Worm (Caenorhabditis elegans) whole organism, L4 larva: Measurements from ENCODE around the gene oac-54.

Source experiments
- D1046.2 ChIP-seq: fragments of 200-800 bp; sonication (Bioruptor generic); IDR thresholded peaks from 2 replicates; pipeline ENCODE4 v1.3.6; 2022; ENCODE audit warnings: missing genetic modification characterization, missing compliant biosample characterization
- F10B5.3 ChIP-seq: sonication (generic microtip); optimal IDR thresholded peaks from 2 replicates; lab custom pipeline; 2016; ENCODE audit warnings: mild to moderate bottlenecking, missing genetic modification characterization, missing compliant biosample characterization
- F49E8.2 ChIP-seq: sonication (generic microtip); optimal IDR thresholded peaks from 2 replicates; lab custom pipeline; 2016; ENCODE audit warnings: missing compliant biosample characterization, mild to moderate bottlenecking, missing genetic modification characterization, borderline replicate concordance
- R02D3.7 ChIP-seq: fragments of 150-350 bp; sonication (generic microtip); optimal IDR thresholded peaks from 3 replicates; lab custom pipeline; 2014; ENCODE audit warnings: missing biosample characterization, missing genetic modification characterization
- T26A8.4 ChIP-seq: fragments of 200-800 bp; sonication (Bioruptor generic); IDR thresholded peaks from 2 replicates; pipeline ENCODE4 v1.3.6; 2022; ENCODE audit warnings: missing genetic modification characterization, missing compliant biosample characterization
- aha-1 ChIP-seq: fragments of 150-350 bp; peaks from one replicate; lab custom pipeline; 2014; ENCODE audit warnings: missing biosample characterization, missing genetic modification characterization
- aly-2 ChIP-seq: sonication (generic microtip); optimal IDR thresholded peaks from 2 replicates; lab custom pipeline; 2018; ENCODE audit warnings: missing biosample characterization, missing genetic modification characterization
- arid-1 ChIP-seq: fragments of 200-800 bp; sonication (Bioruptor generic); conservative IDR thresholded peaks from 2 replicates; pipeline ENCODE4 v1.3.6; 2022; ENCODE audit warnings: missing genetic modification reagents, missing genetic modification characterization, missing compliant biosample characterization
- attf-4 ChIP-seq: sonication (generic microtip); optimal IDR thresholded peaks from 3 replicates; lab custom pipeline; 2017; ENCODE audit warnings: missing biosample characterization, missing genetic modification characterization
- ceh-20 ChIP-seq: fragments of 200-800 bp; sonication (Bioruptor generic); IDR thresholded peaks from 2 replicates; pipeline ENCODE4 v1.3.6; 2022; ENCODE audit warnings: missing genetic modification reagents, missing genetic modification characterization, missing compliant biosample characterization
- ceh-32 ChIP-seq: sonication (generic microtip); optimal IDR thresholded peaks from 2 replicates; lab custom pipeline; 2016; ENCODE audit warnings: mild to moderate bottlenecking, missing genetic modification characterization, missing compliant biosample characterization; ENCODE audit not compliant: poor library complexity
- ceh-44 ChIP-seq: fragments of 200-800 bp; sonication (Bioruptor generic); IDR thresholded peaks from 2 replicates; pipeline ENCODE4 v1.3.6; 2022; ENCODE audit warnings: missing genetic modification reagents, missing genetic modification characterization, missing compliant biosample characterization
- ceh-62 ChIP-seq: sonication (generic microtip); optimal IDR thresholded peaks from 2 replicates; lab custom pipeline; 2017; ENCODE audit warnings: missing biosample characterization, missing genetic modification characterization
- ces-1 ChIP-seq: fragments of 150-350 bp; sonication (generic microtip); optimal IDR thresholded peaks from 4 replicates; lab custom pipeline; 2014; ENCODE audit warnings: missing biosample characterization, missing genetic modification reagents, missing genetic modification characterization
- cey-2 ChIP-seq: sonication (generic microtip); optimal IDR thresholded peaks from 3 replicates; lab custom pipeline; 2017; ENCODE audit warnings: missing genetic modification characterization, mild to moderate bottlenecking, missing compliant biosample characterization, antibody characterized with exemption, borderline replicate concordance; ENCODE audit not compliant: insufficient read depth
- daf-19 ChIP-seq: fragments of 200-800 bp; sonication (Bioruptor generic); conservative IDR thresholded peaks from 2 replicates; pipeline ENCODE4 v1.3.6; 2022; ENCODE audit warnings: missing genetic modification characterization, missing compliant biosample characterization
- egl-43 ChIP-seq: fragments of 200-800 bp; sonication (Bioruptor generic); IDR thresholded peaks from 2 replicates; pipeline ENCODE4 v1.3.6; 2022; ENCODE audit warnings: missing genetic modification reagents, missing genetic modification characterization, missing compliant biosample characterization
- fkh-10 ChIP-seq: fragments of 150-350 bp; optimal IDR thresholded peaks from 2 replicates; lab custom pipeline; 2014; ENCODE audit warnings: missing biosample characterization, missing genetic modification reagents, missing genetic modification characterization
- fos-1 ChIP-seq: fragments of 150-350 bp; optimal IDR thresholded peaks from 2 replicates; lab custom pipeline; 2014; ENCODE audit warnings: missing biosample characterization, missing genetic modification characterization
- hlh-11 ChIP-seq: fragments of 200-800 bp; sonication (Bioruptor generic); optimal IDR thresholded peaks from 2 replicates; lab custom pipeline; 2018; ENCODE audit warnings: mild to moderate bottlenecking, missing genetic modification characterization, missing compliant biosample characterization
- hlh-30 ChIP-seq: sonication (generic microtip); optimal IDR thresholded peaks from 2 replicates; lab custom pipeline; 2017; ENCODE audit warnings: antibody characterized with exemption, mild to moderate bottlenecking, missing genetic modification characterization, missing compliant biosample characterization; ENCODE audit not compliant: insufficient read depth
- hmg-1.1 ChIP-seq: fragments of 200-800 bp; sonication (Bioruptor generic); IDR thresholded peaks from 2 replicates; pipeline ENCODE4 v1.3.6; 2022; ENCODE audit warnings: missing genetic modification reagents, missing genetic modification characterization, missing compliant biosample characterization
- jun-1 ChIP-seq: fragments of 150-350 bp; optimal IDR thresholded peaks from 2 replicates; lab custom pipeline; 2014; ENCODE audit warnings: missing biosample characterization, missing genetic modification reagents, missing genetic modification characterization
- lin-1 ChIP-seq: fragments of 200-800 bp; sonication (Bioruptor generic); IDR thresholded peaks from 2 replicates; pipeline ENCODE4 v1.3.6; 2022; ENCODE audit warnings: missing genetic modification reagents, missing genetic modification characterization, missing compliant biosample characterization
- lin-15B ChIP-seq: fragments of 150-350 bp; sonication (generic microtip); optimal IDR thresholded peaks from 3 replicates; lab custom pipeline; 2014; ENCODE audit warnings: missing biosample characterization, missing genetic modification characterization
- lin-38 ChIP-seq: fragments of 200-800 bp; sonication (Bioruptor generic); IDR thresholded peaks from 2 replicates; pipeline ENCODE4 v1.3.6; 2022; ENCODE audit warnings: missing genetic modification reagents, missing genetic modification characterization, missing compliant biosample characterization
- mdt-29 ChIP-seq: fragments of 200-800 bp; sonication (Bioruptor generic); IDR thresholded peaks from 2 replicates; pipeline ENCODE4 v1.3.6; 2022; ENCODE audit warnings: missing genetic modification reagents, missing genetic modification characterization, missing compliant biosample characterization
- mep-1 ChIP-seq: fragments of 150-350 bp; sonication (generic microtip); optimal IDR thresholded peaks from 3 replicates; lab custom pipeline; 2014; ENCODE audit warnings: missing biosample characterization, missing genetic modification characterization
- mes-2 ChIP-seq: sonication (generic microtip); optimal IDR thresholded peaks from 2 replicates; lab custom pipeline; 2016; ENCODE audit warnings: missing genotype, mild to moderate bottlenecking, missing genetic modification characterization, missing compliant biosample characterization; ENCODE audit not compliant: poor library complexity, severe bottlenecking
- mxl-2 ChIP-seq: fragments of 200-800 bp; sonication (Bioruptor generic); conservative IDR thresholded peaks from 2 replicates; pipeline ENCODE4 v1.3.6; 2022; ENCODE audit warnings: missing genetic modification reagents, missing genetic modification characterization, missing compliant biosample characterization
- nhr-102 ChIP-seq: sonication (generic microtip); optimal IDR thresholded peaks from 2 replicates; lab custom pipeline; 2016; ENCODE audit warnings: mild to moderate bottlenecking, missing genetic modification characterization, moderate library complexity, missing compliant biosample characterization
- nhr-11 ChIP-seq: fragments of 150-350 bp; optimal IDR thresholded peaks from 2 replicates; lab custom pipeline; 2014; ENCODE audit warnings: missing biosample characterization, missing genetic modification characterization
- nhr-111 ChIP-seq: fragments of 200-800 bp; sonication (Bioruptor generic); optimal IDR thresholded peaks from 2 replicates; lab custom pipeline; 2018; ENCODE audit warnings: mild to moderate bottlenecking, missing genetic modification characterization, missing compliant biosample characterization
- nhr-237 ChIP-seq: sonication (generic microtip); optimal IDR thresholded peaks from 2 replicates; lab custom pipeline; 2017; ENCODE audit warnings: missing biosample characterization, missing genetic modification characterization
- nhr-41 ChIP-seq: fragments of 200-800 bp; sonication (Bioruptor generic); IDR thresholded peaks from 2 replicates; pipeline ENCODE4 v1.3.6; 2022; ENCODE audit warnings: missing genetic modification reagents, missing genetic modification characterization, missing compliant biosample characterization
- nhr-42 ChIP-seq: fragments of 200-800 bp; sonication (Bioruptor generic); IDR thresholded peaks from 2 replicates; pipeline ENCODE4 v1.3.6; 2022; ENCODE audit warnings: missing genetic modification characterization, missing compliant biosample characterization
- nhr-48 ChIP-seq: sonication (generic microtip); optimal IDR thresholded peaks from 2 replicates; lab custom pipeline; 2016; ENCODE audit warnings: mild to moderate bottlenecking, missing genetic modification characterization, missing compliant biosample characterization
- nhr-76 ChIP-seq: fragments of 150-350 bp; optimal IDR thresholded peaks from 2 replicates; lab custom pipeline; 2014; ENCODE audit warnings: missing biosample characterization, missing genetic modification characterization
- nhr-77 ChIP-seq: fragments of 150-350 bp; optimal IDR thresholded peaks from 2 replicates; lab custom pipeline; 2014; ENCODE audit warnings: missing biosample characterization, missing genetic modification characterization
- pha-4 ChIP-seq, 2 experiments: fragments of 150-350 bp in 1 of 2; fragments of 200-800 bp in 1 of 2; sonication (Bioruptor generic) in 1 of 2; IDR thresholded peaks in 1 of 2; optimal IDR thresholded peaks in 1 of 2; 2 replicates each; pipeline versions ENCODE4 v1.3.6 to Lab custom; 2014 to 2022; ENCODE audit warnings: missing genetic modification characterization in 2 of 2, missing genetic modification reagents in 2 of 2, missing biosample characterization in 1 of 2, missing compliant biosample characterization in 1 of 2
- saeg-2 ChIP-seq: fragments of 200-800 bp; sonication (Bioruptor generic); IDR thresholded peaks from 2 replicates; pipeline ENCODE4 v1.3.6; 2022; ENCODE audit warnings: missing genetic modification reagents, missing genetic modification characterization, missing compliant biosample characterization
- sdz-12 ChIP-seq: fragments of 200-800 bp; sonication (Bioruptor generic); optimal IDR thresholded peaks from 2 replicates; lab custom pipeline; 2018; ENCODE audit warnings: mild to moderate bottlenecking, missing genetic modification characterization, missing compliant biosample characterization
- skn-1 ChIP-seq: fragments of 150-350 bp; optimal IDR thresholded peaks from 2 replicates; lab custom pipeline; 2014; ENCODE audit warnings: missing biosample characterization, missing genetic modification characterization
- snpc-1.2 ChIP-seq: fragments of 200-800 bp; sonication (Bioruptor generic); IDR thresholded peaks from 2 replicates; pipeline ENCODE4 v1.3.6; 2022; ENCODE audit warnings: missing genetic modification reagents, missing genetic modification characterization, missing compliant biosample characterization
- spr-1 ChIP-seq: sonication (generic microtip); optimal IDR thresholded peaks from 2 replicates; lab custom pipeline; 2016; ENCODE audit warnings: mild to moderate bottlenecking, missing genetic modification characterization, missing compliant biosample characterization
- tag-97 ChIP-seq: fragments of 200-800 bp; sonication (Bioruptor generic); IDR thresholded peaks from 2 replicates; pipeline ENCODE4 v1.3.6; 2022; ENCODE audit warnings: missing genetic modification characterization, missing compliant biosample characterization
- tra-1 ChIP-seq: fragments of 200-800 bp; sonication (Bioruptor generic); IDR thresholded peaks from 2 replicates; pipeline ENCODE4 v1.3.6; 2022; ENCODE audit warnings: missing genetic modification reagents, missing genetic modification characterization, missing compliant biosample characterization
- vab-7 ChIP-seq: fragments of 200-800 bp; sonication (Bioruptor generic); IDR thresholded peaks from 2 replicates; pipeline ENCODE4 v1.3.6; 2022; ENCODE audit warnings: missing genetic modification reagents, missing genetic modification characterization, missing compliant biosample characterization
- zag-1 ChIP-seq: fragments of 150-350 bp; optimal IDR thresholded peaks from 2 replicates; lab custom pipeline; 2014; ENCODE audit warnings: missing biosample characterization, missing genetic modification characterization
- zip-11 ChIP-seq: fragments of 200-800 bp; sonication (Bioruptor generic); IDR thresholded peaks from 2 replicates; pipeline ENCODE4 v1.3.6; 2022; ENCODE audit warnings: missing genetic modification characterization, missing compliant biosample characterization
- ztf-11 ChIP-seq: fragments of 150-350 bp; optimal IDR thresholded peaks from 2 replicates; lab custom pipeline; 2014; ENCODE audit warnings: missing biosample characterization, missing genetic modification characterization

oac-54 gene

ce11 chrII:9128132-9128531, 29.8 kb upstream of the oac-54 start:
- TF ChIP-seq lin-38 (GFP tag; lab: Robert Waterston, UW): peak; percentile 26; the same call in 1 of the 2 replicates
- TF ChIP-seq nhr-41: 0 out of 2 replicates have a peak, but pooled peaks have one; percentile 6
- no peak for TF ChIP-seq fkh-10 (GFP tag; lab: Kevin White, UChicago)
- no peak; the same call in 1 of the 2 replicates for TF ChIP-seq lin-1 (GFP tag; lab: Robert Waterston, UW)
- peak; percentile 32 for TF ChIP-seq spr-1 (tag; lab: Kevin White, UChicago)
- TF ChIP-seq hlh-11 (tag; lab: Kevin White, UChicago): peak; percentile 89
- peak; percentile 38 for TF ChIP-seq nhr-76 (tag; lab: Kevin White, UChicago)
- TF ChIP-seq jun-1 (tag; lab: Kevin White, UChicago): no peak
- no peak for TF ChIP-seq nhr-237 (tag; lab: Kevin White, UChicago)
- no peak for TF ChIP-seq tag-97
- TF ChIP-seq nhr-42 (GFP tag; lab: Robert Waterston, UW): no peak
- TF ChIP-seq nhr-102 (tag; lab: Kevin White, UChicago): peak; percentile 19
- no peak for TF ChIP-seq zag-1 (tag; lab: Kevin White, UChicago)
- TF ChIP-seq ceh-20 (GFP tag; lab: Robert Waterston, UW): no peak
- no peak for TF ChIP-seq ceh-62 (tag; lab: Kevin White, UChicago)
- no peak for TF ChIP-seq attf-4 (tag; lab: Kevin White, UChicago)
- TF ChIP-seq lin-15B (tag; lab: Kevin White, UChicago): no peak
- peak; percentile 68 for TF ChIP-seq nhr-77 (tag; lab: Kevin White, UChicago)
- TF ChIP-seq nhr-111 (GFP tag; lab: Kevin White, UChicago): no peak
- no peak for TF ChIP-seq egl-43 (GFP tag; lab: Robert Waterston, UW)
- peak; percentile 34; the same call in 1 of the 2 replicates for TF ChIP-seq T26A8.4 (GFP tag; lab: Robert Waterston, UW)
- TF ChIP-seq D1046.2 (GFP tag; lab: Robert Waterston, UW): no peak
- no peak for TF ChIP-seq ces-1
- peak; percentile 68; the same call in 1 of the 2 replicates for TF ChIP-seq tra-1
- no peak for TF ChIP-seq snpc-1.2 (GFP tag; lab: Robert Waterston, UW)
- no peak for TF ChIP-seq saeg-2 (GFP tag; lab: Robert Waterston, UW)
- peak; percentile 79 for TF ChIP-seq nhr-48
- no peak for TF ChIP-seq daf-19 (GFP tag; lab: Robert Waterston, UW)
- 0 out of 2 replicates have a peak, but pooled peaks have one; percentile 21 for TF ChIP-seq hmg-1.1 (GFP tag; lab: Robert Waterston, UW)
- no peak for TF ChIP-seq aly-2
- no peak for TF ChIP-seq zip-11 (GFP tag; lab: Robert Waterston, UW)
- no peak for TF ChIP-seq R02D3.7 (tag; lab: Kevin White, UChicago)
- TF ChIP-seq ceh-44 (GFP tag; lab: Robert Waterston, UW): no peak
- TF ChIP-seq fos-1 (tag; lab: Kevin White, UChicago): no peak
- TF ChIP-seq skn-1 (tag; lab: Kevin White, UChicago): no peak
- no peak for TF ChIP-seq mxl-2 (GFP tag; lab: Robert Waterston, UW)
- TF ChIP-seq sdz-12 (GFP tag; lab: Kevin White, UChicago): no peak
- TF ChIP-seq F10B5.3: no peak
- TF ChIP-seq mdt-29: peak; percentile 83
- TF ChIP-seq aha-1: no peak
- TF ChIP-seq arid-1 (GFP tag; lab: Robert Waterston, UW): no peak
- no peak for TF ChIP-seq vab-7 (GFP tag; lab: Robert Waterston, UW)
- no peak for TF ChIP-seq ztf-11
- peak; percentile 65 for TF ChIP-seq cey-2 (tag; lab: Kevin White, UChicago)
- peak; percentile 40 for TF ChIP-seq mep-1 (tag; lab: Kevin White, UChicago)
- TF ChIP-seq mes-2: peak; percentile 19
- no peak for TF ChIP-seq pha-4 (GFP tag; IDR thresholded peaks at IDR 0.05; lab: Robert Waterston, UW)
- TF ChIP-seq pha-4 (tag; optimal IDR thresholded peaks at IDR 0.05; lab: Kevin White, UChicago): no peak
- peak; percentile 33 for TF ChIP-seq nhr-11 (tag; lab: Kevin White, UChicago)
- TF ChIP-seq ceh-32: no peak
- no peak for TF ChIP-seq F49E8.2 (tag; lab: Kevin White, UChicago)
- TF ChIP-seq hlh-30 (tag; lab: Kevin White, UChicago): peak; percentile 47
